Worm (Caenorhabditis elegans): ENCODE data around the gene M03A1.8.
A peak's percentile ranks its signal among the peaks of the same experiment; 100 is the strongest.

M03A1.8 gene

DNA sequence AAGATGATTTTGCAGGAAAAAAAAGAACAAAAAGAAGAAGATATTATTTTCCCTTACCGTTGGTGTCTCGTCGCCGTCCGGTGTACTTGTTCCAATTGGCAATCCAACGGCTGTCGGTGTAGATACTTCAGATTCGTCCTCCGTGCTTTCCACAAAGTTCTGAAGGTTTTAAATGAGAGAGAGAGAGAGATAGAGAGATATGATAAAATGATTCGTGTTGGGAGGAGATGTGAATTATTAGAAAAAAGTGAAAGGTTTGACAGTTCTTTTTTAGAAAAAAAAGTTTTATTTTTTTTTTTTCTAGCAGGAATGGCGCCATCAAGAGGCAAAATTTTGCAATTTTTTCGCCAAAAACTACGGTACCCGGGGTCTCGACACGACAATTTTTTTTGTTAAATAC lies 40.1 kb downstream of the M03A1.8 start:
- TF ChIP-seq nhr-25 (tag; optimal IDR thresholded peaks at IDR 0.05) = no peak
- no peak for TF ChIP-seq nhr-11 (tag; optimal IDR thresholded peaks at IDR 0.05)
- TF ChIP-seq lin-11 (tag; optimal IDR thresholded peaks at IDR 0.05) = no peak
- TF ChIP-seq unc-62 (GFP tag; optimal IDR thresholded peaks at IDR 0.05) = no peak
- TF ChIP-seq fos-1 (tag; optimal IDR thresholded peaks at IDR 0.05) = no peak
- TF ChIP-seq blmp-1 (tag; optimal IDR thresholded peaks at IDR 0.05; ENCODE audit: insufficient read depth) = peak; percentile 51
- no peak for TF ChIP-seq sma-3 (GFP tag; optimal IDR thresholded peaks at IDR 0.05)

DNA sequence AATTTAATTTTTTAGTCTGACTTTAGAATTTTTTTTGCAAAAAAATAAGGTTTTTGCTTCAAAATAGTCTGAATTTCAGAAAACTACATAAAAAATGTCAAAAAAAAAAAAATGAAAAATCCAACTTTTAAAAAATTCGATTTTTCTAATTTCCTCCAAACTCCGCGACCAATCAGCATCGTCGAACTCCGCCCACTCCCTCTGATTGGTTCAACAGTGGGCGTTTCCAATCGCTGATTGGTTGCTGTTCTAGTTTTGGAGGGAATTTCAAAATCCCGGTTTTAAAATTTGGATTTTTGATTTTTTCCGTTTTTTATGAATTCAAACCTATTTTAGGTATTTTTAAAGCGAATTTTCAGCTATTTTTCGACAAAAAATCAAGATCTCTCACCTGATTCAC lies 40.7 kb downstream of the M03A1.8 start:
- no peak for TF ChIP-seq nhr-11 (tag; optimal IDR thresholded peaks at IDR 0.05)
- TF ChIP-seq ama-1 (optimal IDR thresholded peaks at IDR 0.05) = no peak
- TF ChIP-seq fos-1 (tag; optimal IDR thresholded peaks at IDR 0.05) = no peak
- no peak for TF ChIP-seq lin-13 (GFP tag; optimal IDR thresholded peaks at IDR 0.05)
- TF ChIP-seq dmd-4 (tag; optimal IDR thresholded peaks at IDR 0.05) = no peak
- TF ChIP-seq nhr-77 (tag; optimal IDR thresholded peaks at IDR 0.05) = no peak
- no peak for TF ChIP-seq nhr-6 (tag; optimal IDR thresholded peaks at IDR 0.05)
- TF ChIP-seq R02D3.7 (tag; optimal IDR thresholded peaks at IDR 0.05) = no peak
- no peak for TF ChIP-seq alr-1 (tag; optimal IDR thresholded peaks at IDR 0.05)
- no peak for TF ChIP-seq unc-62 (GFP tag; optimal IDR thresholded peaks at IDR 0.05)
- TF ChIP-seq ztf-4 (tag; optimal IDR thresholded peaks at IDR 0.05) = no peak
- TF ChIP-seq ZK546.5 (tag; optimal IDR thresholded peaks at IDR 0.05) = no peak
- no peak for TF ChIP-seq egl-27 (tag; optimal IDR thresholded peaks at IDR 0.05)
- no peak for TF ChIP-seq lsy-2 (tag; optimal IDR thresholded peaks at IDR 0.05)
- TF ChIP-seq C34F6.9 (tag; optimal IDR thresholded peaks at IDR 0.05) = no peak

DNA sequence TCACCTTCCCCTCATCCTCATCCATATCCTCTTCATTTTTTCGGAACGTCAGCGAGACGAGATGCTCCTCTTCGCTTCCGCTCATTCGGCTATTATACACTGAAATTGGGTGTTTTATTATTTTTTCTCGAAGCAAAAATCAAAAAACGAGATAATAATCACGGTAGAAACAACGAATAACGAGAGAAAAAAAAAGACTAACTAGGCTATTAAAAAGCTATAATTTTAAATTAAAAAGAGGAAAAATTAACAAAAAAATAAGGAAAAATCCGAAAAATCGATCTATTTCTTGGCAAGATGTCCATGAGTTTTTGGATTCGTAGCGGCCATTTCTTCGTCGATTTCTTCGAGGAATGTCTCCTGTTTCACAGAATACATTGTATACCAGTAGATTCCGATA lies 41.1 kb downstream of the M03A1.8 start, which contains the start of gene ipla-1:
Gene ipla-1 (minus strand): TSS at position 101 of the 400 bp plus-strand sequence.
- TF ChIP-seq blmp-1 (tag; optimal IDR thresholded peaks at IDR 0.05; ENCODE audit: insufficient read depth) = no peak
- no peak for TF ChIP-seq sma-3 (GFP tag; optimal IDR thresholded peaks at IDR 0.05)
- no peak for TF ChIP-seq aly-2 (tag; optimal IDR thresholded peaks at IDR 0.05)
- no peak for TF ChIP-seq lin-11 (tag; optimal IDR thresholded peaks at IDR 0.05)
- TF ChIP-seq sem-4 (tag; optimal IDR thresholded peaks at IDR 0.05) = no peak
- TF ChIP-seq unc-39 (tag; optimal IDR thresholded peaks at IDR 0.05) = no peak
- no peak for TF ChIP-seq snpc-4 (tag; optimal IDR thresholded peaks at IDR 0.05)
- no peak for TF ChIP-seq ceh-16 (tag; optimal IDR thresholded peaks at IDR 0.05)
- no peak for TF ChIP-seq nhr-6 (tag; optimal IDR thresholded peaks at IDR 0.05)
- no peak for TF ChIP-seq sma-9 (GFP tag; optimal IDR thresholded peaks at IDR 0.05)
- no peak for TF ChIP-seq sma-9 (tag; optimal IDR thresholded peaks at IDR 0.05)
- no peak for TF ChIP-seq elt-3 (tag; optimal IDR thresholded peaks at IDR 0.05)
- no peak for TF ChIP-seq alr-1 (tag; optimal IDR thresholded peaks at IDR 0.05)
- TF ChIP-seq nhr-237 (tag; optimal IDR thresholded peaks at IDR 0.05) = no peak
- no peak for TF ChIP-seq nhr-12 (tag; optimal IDR thresholded peaks at IDR 0.05)
- TF ChIP-seq ama-1 (optimal IDR thresholded peaks at IDR 0.05) = no peak
- TF ChIP-seq nhr-129 (tag; optimal IDR thresholded peaks at IDR 0.05) = no peak
- TF ChIP-seq ztf-1 (GFP tag; conservative IDR thresholded peaks at IDR 0.05) = no peak
- TF ChIP-seq unc-62 (GFP tag; optimal IDR thresholded peaks at IDR 0.05) = no peak
- TF ChIP-seq fos-1 (tag; optimal IDR thresholded peaks at IDR 0.05) = no peak

DNA sequence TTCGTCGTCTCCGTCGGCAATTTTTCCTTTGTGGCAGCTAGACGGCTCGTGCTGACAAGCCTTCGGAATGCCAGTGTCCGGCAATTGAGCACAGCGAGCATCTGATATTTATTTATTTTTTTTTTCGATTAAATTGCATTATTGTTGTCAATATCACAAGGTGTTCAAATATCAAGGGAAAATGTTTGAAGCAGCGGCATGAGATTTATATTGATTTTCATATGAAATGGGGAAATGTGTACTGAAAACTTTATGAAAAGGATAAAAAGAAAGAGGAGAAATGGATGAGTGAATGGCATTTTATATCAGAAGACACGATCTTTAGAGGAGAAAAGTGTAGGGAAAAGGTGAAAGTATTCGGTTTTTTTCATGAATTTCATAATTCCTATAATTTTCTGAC lies 42.4 kb downstream of the M03A1.8 start, which contains the start of gene coa-3:
Gene coa-3 (minus strand): TSS at position 101 of the 400 bp plus-strand sequence.
- TF ChIP-seq nhr-23 (tag; optimal IDR thresholded peaks at IDR 0.05) = no peak
- no peak for TF ChIP-seq Y55F3AM.14 (GFP tag; optimal IDR thresholded peaks at IDR 0.05)
- no peak for TF ChIP-seq lin-13 (GFP tag; optimal IDR thresholded peaks at IDR 0.05)
- no peak for TF ChIP-seq nhr-10 (tag; optimal IDR thresholded peaks at IDR 0.05)
- TF ChIP-seq snpc-4 (tag; optimal IDR thresholded peaks at IDR 0.05) = no peak
- no peak for TF ChIP-seq aly-2 (tag; optimal IDR thresholded peaks at IDR 0.05)
- TF ChIP-seq R02D3.7 (tag; optimal IDR thresholded peaks at IDR 0.05) = no peak
- no peak for TF ChIP-seq fos-1 (tag; optimal IDR thresholded peaks at IDR 0.05)
- no peak for TF ChIP-seq sma-3 (GFP tag; optimal IDR thresholded peaks at IDR 0.05)
- TF ChIP-seq ztf-1 (GFP tag; conservative IDR thresholded peaks at IDR 0.05) = no peak
- no peak for TF ChIP-seq gmeb-1 (tag; optimal IDR thresholded peaks at IDR 0.05)
- TF ChIP-seq zag-1 (tag; optimal IDR thresholded peaks at IDR 0.05) = no peak
- TF ChIP-seq elt-1 (tag; optimal IDR thresholded peaks at IDR 0.05) = no peak
- TF ChIP-seq sem-4 (tag; optimal IDR thresholded peaks at IDR 0.05) = no peak

Data from whole organism, L2 larva.